Worm (Caenorhabditis elegans) whole organism, L1 larva: ENCODE results near the gene C07A9.13.

ENCODE experiments used
- C16A3.4 ChIP-seq: fragments of 150-350 bp; optimal IDR thresholded peaks from 2 replicates; lab custom pipeline; 2014; ENCODE audit warnings: missing biosample characterization, missing genetic modification characterization
- blmp-1 ChIP-seq: fragments of 150-350 bp; optimal IDR thresholded peaks from 2 replicates; lab custom pipeline; 2014; ENCODE audit warnings: missing biosample characterization, missing genetic modification characterization
- ceh-8 ChIP-seq: fragments of 200-800 bp; sonication (Bioruptor generic); optimal IDR thresholded peaks from 2 replicates; lab custom pipeline; 2018; ENCODE audit warnings: mild to moderate bottlenecking, missing genetic modification characterization, moderate library complexity, missing compliant biosample characterization
- ceh-82 ChIP-seq, 3 experiments: fragments of 150-350 bp in 1 of 3; sonication (generic microtip) in 2 of 3; optimal IDR thresholded peaks; 2 replicates each; lab custom pipeline; 2014 to 2017; ENCODE audit warnings: missing biosample characterization in 3 of 3, missing genetic modification characterization in 3 of 3
- dsc-1 ChIP-seq: sonication (generic microtip); optimal IDR thresholded peaks from 2 replicates; lab custom pipeline; 2016; ENCODE audit warnings: mild to moderate bottlenecking, missing genetic modification characterization, missing compliant biosample characterization
- efl-1 ChIP-seq, 4 experiments: fragments of 150-350 bp; optimal IDR thresholded peaks in 3 of 4; peaks in 1 of 4; 1 replicate in 1 of 4; 2 replicates in 3 of 4; lab custom pipeline; 2014; ENCODE audit warnings: missing biosample characterization in 2 of 4, missing genetic modification characterization in 2 of 4, missing genetic modification reagents in 2 of 4
- elt-3 ChIP-seq, 6 experiments: fragments of 150-350 bp in 1 of 6; sonication (generic microtip); optimal IDR thresholded peaks; 2 replicates each; lab custom pipeline; 2017 to 2018; ENCODE audit warnings: missing biosample characterization in 6 of 6, missing genetic modification characterization in 6 of 6, inconsistent platforms in 1 of 6
- fkh-8 ChIP-seq: sonication (generic microtip); optimal IDR thresholded peaks from 2 replicates; lab custom pipeline; 2016; ENCODE audit warnings: mild to moderate bottlenecking, missing genetic modification characterization, missing compliant biosample characterization
- hpl-2 ChIP-seq: fragments of 150-350 bp; optimal IDR thresholded peaks from 2 replicates; lab custom pipeline; 2014; ENCODE audit warnings: missing biosample characterization, missing genetic modification reagents, missing genetic modification characterization
- irx-1 ChIP-seq: sonication (generic microtip); optimal IDR thresholded peaks from 2 replicates; lab custom pipeline; 2016; ENCODE audit warnings: missing genetic modification characterization, missing compliant biosample characterization
- isw-1 ChIP-seq: fragments of 200-800 bp; sonication (Bioruptor generic); IDR thresholded peaks from 2 replicates; pipeline ENCODE4 v1.3.6; 2022; ENCODE audit warnings: missing genetic modification characterization, missing compliant biosample characterization
- lin-13 ChIP-seq: fragments of 150-350 bp; optimal IDR thresholded peaks from 2 replicates; lab custom pipeline; 2014; ENCODE audit warnings: missing biosample characterization, missing genetic modification reagents, missing genetic modification characterization
- lin-14 ChIP-seq: fragments of 200-800 bp; sonication (Bioruptor generic); optimal IDR thresholded peaks from 2 replicates; lab custom pipeline; 2018; ENCODE audit warnings: mild to moderate bottlenecking, missing genetic modification characterization, moderate library complexity, missing compliant biosample characterization
- lin-15B ChIP-seq: fragments of 150-350 bp; sonication (generic microtip); optimal IDR thresholded peaks from 3 replicates; lab custom pipeline; 2014; ENCODE audit warnings: missing biosample characterization, missing genetic modification characterization
- lin-35 ChIP-seq, 2 experiments: fragments of 150-350 bp; optimal IDR thresholded peaks; 2 replicates each; lab custom pipeline; 2014; ENCODE audit warnings: missing biosample characterization in 2 of 2, missing genetic modification characterization in 2 of 2, missing genetic modification reagents in 2 of 2
- mef-2 ChIP-seq: fragments of 150-350 bp; optimal IDR thresholded peaks from 2 replicates; lab custom pipeline; 2014; ENCODE audit warnings: missing biosample characterization, missing genetic modification characterization
- mep-1 ChIP-seq: fragments of 150-350 bp; optimal IDR thresholded peaks from 2 replicates; lab custom pipeline; 2014; ENCODE audit warnings: missing biosample characterization, missing genetic modification characterization
- nhr-12 ChIP-seq: sonication (generic microtip); optimal IDR thresholded peaks from 2 replicates; lab custom pipeline; 2017; ENCODE audit warnings: missing biosample characterization, missing genetic modification characterization
- nhr-237 ChIP-seq: fragments of 150-350 bp; optimal IDR thresholded peaks from 2 replicates; lab custom pipeline; 2014; ENCODE audit warnings: missing biosample characterization, missing genetic modification characterization
- nhr-28 ChIP-seq: fragments of 150-350 bp; optimal IDR thresholded peaks from 2 replicates; lab custom pipeline; 2014; ENCODE audit warnings: missing biosample characterization, missing genetic modification characterization
- nhr-47 ChIP-seq: sonication (generic microtip); optimal IDR thresholded peaks from 2 replicates; lab custom pipeline; 2016; ENCODE audit warnings: mild to moderate bottlenecking, missing genetic modification characterization, moderate library complexity, missing compliant biosample characterization
- nhr-76 ChIP-seq: sonication (generic microtip); optimal IDR thresholded peaks from 2 replicates; lab custom pipeline; 2017; ENCODE audit warnings: missing biosample characterization, missing genetic modification characterization
- nhr-77 ChIP-seq: fragments of 150-350 bp; optimal IDR thresholded peaks from 2 replicates; lab custom pipeline; 2014; ENCODE audit warnings: missing biosample characterization, missing genetic modification characterization
- nhr-85 ChIP-seq: sonication (generic microtip); peaks from one replicate; lab custom pipeline; 2016; ENCODE audit warnings: missing genetic modification characterization, inconsistent platforms, missing compliant biosample characterization
- pag-3 ChIP-seq: sonication (generic microtip); optimal IDR thresholded peaks from 2 replicates; lab custom pipeline; 2017; ENCODE audit warnings: missing genetic modification characterization, mild to moderate bottlenecking, missing compliant biosample characterization, antibody characterized with exemption, borderline replicate concordance; ENCODE audit not compliant: insufficient read depth
- snpc-4 ChIP-seq: fragments of 150-350 bp; optimal IDR thresholded peaks from 2 replicates; lab custom pipeline; 2014; ENCODE audit warnings: missing biosample characterization, missing genetic modification characterization
- swsn-7 ChIP-seq: sonication (generic microtip); optimal IDR thresholded peaks from 2 replicates; lab custom pipeline; 2016; ENCODE audit warnings: missing genetic modification characterization, missing compliant biosample characterization
- tbx-2 ChIP-seq: sonication (generic microtip); optimal IDR thresholded peaks from 2 replicates; lab custom pipeline; 2016; ENCODE audit warnings: missing genetic modification characterization, missing compliant biosample characterization
- unc-62 ChIP-seq: fragments of 150-350 bp; optimal IDR thresholded peaks from 2 replicates; lab custom pipeline; 2014; ENCODE audit warnings: missing biosample characterization, missing genetic modification reagents, missing genetic modification characterization
- unc-86 ChIP-seq: sonication (generic microtip); optimal IDR thresholded peaks from 2 replicates; lab custom pipeline; 2016; ENCODE audit warnings: missing genetic modification characterization, missing compliant biosample characterization
- xbp-1 ChIP-seq: sonication (generic microtip); optimal IDR thresholded peaks from 2 replicates; lab custom pipeline; 2016; ENCODE audit warnings: missing genetic modification characterization, missing compliant biosample characterization

Gene C07A9.13

ce11 chrIII:9703747-9704605 lies 22.9 kb upstream of the C07A9.13 start (continued):
- no peak for TF ChIP-seq pag-3 (tag; lab: Kevin White, UChicago)

- TF ChIP-seq efl-1 (optimal IDR thresholded peaks at IDR 0.05; lab: Kevin White, UChicago) (no peak), efl-1 (GFP tag; optimal IDR thresholded peaks at IDR 0.05 in 1 of 2; lab: Kevin White, UChicago) (no peak), lin-35 (GFP tag; optimal IDR thresholded peaks at IDR 0.05; lab: Kevin White, UChicago) (no peak), ceh-82 (tag; optimal IDR thresholded peaks at IDR 0.05; lab: Kevin White, UChicago) (peak in 2 of 3 experiments; percentile 13 to 18), dsc-1 (no peak), nhr-12 (tag; lab: Kevin White, UChicago) (no peak), hpl-2 (no peak), blmp-1 (tag; lab: Kevin White, UChicago) (peak; percentile 49), mep-1 (tag; lab: Kevin White, UChicago) (peak; percentile 40), nhr-237 (tag; lab: Kevin White, UChicago) (no peak), fkh-8 (tag; lab: Kevin White, UChicago) (peak; percentile 49), lin-14 (peak; percentile 51)
- TF ChIP-seq, all 84 proteins: peak for 5
Measured at ce11 chrIII:9702665-9703252, 21.7 kb upstream of the C07A9.13 start.

- TF ChIP-seq unc-62, result no peak
- TF ChIP-seq ceh-8, result no peak
- TF ChIP-seq xbp-1 (tag; lab: Kevin White, UChicago), result no peak
- TF ChIP-seq nhr-76 (tag; lab: Kevin White, UChicago), result no peak
- TF ChIP-seq snpc-4 (tag; lab: Kevin White, UChicago), result no peak
- peak; percentile 0 for TF ChIP-seq nhr-47
- TF ChIP-seq lin-13 (GFP tag; lab: Kevin White, UChicago), result no peak
- peak in 1 of 3 experiments; percentile 23 for TF ChIP-seq ceh-82 (tag; optimal IDR thresholded peaks at IDR 0.05; lab: Kevin White, UChicago)
- no peak for TF ChIP-seq tbx-2 (tag; lab: Kevin White, UChicago)
- TF ChIP-seq lin-14, result peak; percentile 62
Measured at ce11 chrIII:9701798-9702197, 20.7 kb upstream of the C07A9.13 start.

- peak; percentile 43 for TF ChIP-seq lin-14
- no peak for TF ChIP-seq nhr-85 (tag; lab: Kevin White, UChicago)
- no peak for TF ChIP-seq swsn-7 (tag; lab: Kevin White, UChicago)
- TF ChIP-seq elt-3 (tag; optimal IDR thresholded peaks at IDR 0.05; lab: Kevin White, UChicago), result peak in 1 of 6 experiments; percentile 13
- peak; percentile 19 for TF ChIP-seq blmp-1 (tag; lab: Kevin White, UChicago)
- TF ChIP-seq fkh-8 (tag; lab: Kevin White, UChicago), result no peak
- no peak for TF ChIP-seq C16A3.4 (tag; lab: Kevin White, UChicago)
- TF ChIP-seq nhr-77 (tag; lab: Kevin White, UChicago), result no peak
- no peak for TF ChIP-seq unc-86 (tag; lab: Kevin White, UChicago)
- TF ChIP-seq lin-15B (tag; lab: Kevin White, UChicago), result no peak
- TF ChIP-seq lin-35 (GFP tag; optimal IDR thresholded peaks at IDR 0.05; lab: Kevin White, UChicago), result peak in 1 of 2 experiments; percentile 36
- no peak for TF ChIP-seq efl-1 (optimal IDR thresholded peaks at IDR 0.05; lab: Kevin White, UChicago)
- TF ChIP-seq efl-1 (GFP tag; optimal IDR thresholded peaks at IDR 0.05 in 1 of 2; lab: Kevin White, UChicago), result peak in 1 of 2 experiments; percentile 14
Measured at ce11 chrIII:9700114-9700690, 19.1 kb upstream of the C07A9.13 start.

- TF ChIP-seq mef-2 (tag; lab: Kevin White, UChicago) (no peak), nhr-76 (tag; lab: Kevin White, UChicago) (no peak), irx-1 (tag; lab: Kevin White, UChicago) (no peak), nhr-85 (tag; lab: Kevin White, UChicago) (no peak), nhr-28 (tag; lab: Kevin White, UChicago) (no peak), isw-1 (GFP tag; lab: Robert Waterston, UW) (no peak)
Measured at ce11 chrIII:9699576-9699975, 18.5 kb upstream of the C07A9.13 start, which contains the start of gene tlk-1. TSS of gene tlk-1 (plus strand) at chrIII:9699876.
